Worm (Caenorhabditis elegans) whole organism, young adult: ENCODE data around the gene Y15E3A.5.

Source experiments
- F22D6.2 ChIP-seq: sonication (generic microtip); optimal IDR thresholded peaks from 2 replicates; lab custom pipeline; 2016; ENCODE audit warnings: mild to moderate bottlenecking, missing genetic modification characterization, missing compliant biosample characterization
- F23B12.7 ChIP-seq: sonication (generic microtip); optimal IDR thresholded peaks from 2 replicates; lab custom pipeline; 2017; ENCODE audit warnings: missing genetic modification characterization, mild to moderate bottlenecking, missing compliant biosample characterization, antibody characterized with exemption, moderate library complexity; ENCODE audit not compliant: insufficient read depth
- F33H1.4 ChIP-seq: fragments of 200-800 bp; sonication (Bioruptor generic); IDR thresholded peaks from 2 replicates; pipeline ENCODE4 v1.3.6; 2022; ENCODE audit warnings: missing genetic modification reagents, missing genetic modification characterization, missing compliant biosample characterization
- F39B2.1 ChIP-seq: fragments of 200-800 bp; sonication (Bioruptor generic); IDR thresholded peaks from 2 replicates; pipeline ENCODE4 v1.3.6; 2022; ENCODE audit warnings: missing genetic modification reagents, missing genetic modification characterization, missing compliant biosample characterization
- F55B11.4 ChIP-seq: sonication (generic microtip); optimal IDR thresholded peaks from 2 replicates; lab custom pipeline; 2016; ENCODE audit warnings: missing compliant biosample characterization, missing genetic modification characterization, borderline replicate concordance; ENCODE audit not compliant: insufficient read depth
- Y53F4B.3 ChIP-seq: fragments of 200-800 bp; sonication (Bioruptor generic); IDR thresholded peaks from 2 replicates; pipeline ENCODE4 v1.3.6; 2022; ENCODE audit warnings: missing genetic modification reagents, missing genetic modification characterization, missing compliant biosample characterization
- Y53G8AR.9 ChIP-seq: fragments of 200-800 bp; sonication (Bioruptor generic); conservative IDR thresholded peaks from 2 replicates; pipeline ENCODE4 v1.3.6; 2022; ENCODE audit warnings: missing genetic modification reagents, missing genetic modification characterization, missing compliant biosample characterization
- Y56A3A.18 ChIP-seq: fragments of 200-800 bp; sonication (Bioruptor generic); IDR thresholded peaks from 2 replicates; pipeline ENCODE4 v1.3.6; 2022; ENCODE audit warnings: missing genetic modification reagents, missing genetic modification characterization, missing compliant biosample characterization
- Y79H2A.3 ChIP-seq: fragments of 200-800 bp; sonication (Bioruptor generic); conservative IDR thresholded peaks from 2 replicates; pipeline ENCODE4 v1.3.6; 2022; ENCODE audit warnings: missing genetic modification reagents, missing genetic modification characterization, missing compliant biosample characterization
- athp-1 ChIP-seq: sonication (generic microtip); optimal IDR thresholded peaks from 2 replicates; lab custom pipeline; 2017; ENCODE audit warnings: mild to moderate bottlenecking, missing genetic modification characterization, missing compliant biosample characterization
- bed-1 ChIP-seq: fragments of 200-800 bp; sonication (Bioruptor generic); IDR thresholded peaks from 2 replicates; pipeline ENCODE4 v1.3.6; 2022; ENCODE audit warnings: missing genetic modification reagents, missing genetic modification characterization, missing compliant biosample characterization
- bed-2 ChIP-seq: fragments of 200-800 bp; sonication (Bioruptor generic); IDR thresholded peaks from 2 replicates; pipeline ENCODE4 v1.3.6; 2022; ENCODE audit warnings: missing genetic modification reagents, missing genetic modification characterization, missing compliant biosample characterization
- efl-1 ChIP-seq: fragments of 150-350 bp; optimal IDR thresholded peaks from 2 replicates; lab custom pipeline; 2014; ENCODE audit warnings: missing biosample characterization, missing genetic modification reagents, missing genetic modification characterization
- egl-18 ChIP-seq: fragments of 200-800 bp; sonication (Bioruptor generic); IDR thresholded peaks from 2 replicates; pipeline ENCODE4 v1.3.6; 2022; ENCODE audit warnings: missing genetic modification reagents, missing genetic modification characterization, missing compliant biosample characterization
- fkh-3 ChIP-seq: sonication (generic microtip); optimal IDR thresholded peaks from 2 replicates; lab custom pipeline; 2016; ENCODE audit warnings: mild to moderate bottlenecking, missing genetic modification characterization, missing compliant biosample characterization
- hmg-1.2 ChIP-seq: fragments of 200-800 bp; sonication (Bioruptor generic); IDR thresholded peaks from 2 replicates; pipeline ENCODE4 v1.3.6; 2022; ENCODE audit warnings: missing genetic modification reagents, missing genetic modification characterization, missing compliant biosample characterization
- hsf-1 ChIP-seq: fragments of 200-800 bp; sonication (Bioruptor generic); IDR thresholded peaks from 2 replicates; pipeline ENCODE4 v1.3.6; 2022; ENCODE audit warnings: missing genetic modification reagents, missing genetic modification characterization, missing compliant biosample characterization
- lag-1 ChIP-seq: fragments of 200-800 bp; sonication (Bioruptor generic); IDR thresholded peaks from 2 replicates; pipeline ENCODE4 v1.3.6; 2022; ENCODE audit warnings: missing genetic modification reagents, missing genetic modification characterization, missing compliant biosample characterization
- lin-54 ChIP-seq: fragments of 200-800 bp; sonication (Bioruptor generic); optimal IDR thresholded peaks from 2 replicates; lab custom pipeline; 2018; ENCODE audit warnings: mild to moderate bottlenecking, missing genetic modification characterization, missing compliant biosample characterization
- lsy-27 ChIP-seq: sonication (generic microtip); optimal IDR thresholded peaks from 2 replicates; lab custom pipeline; 2017; ENCODE audit warnings: missing genetic modification characterization, mild to moderate bottlenecking, missing compliant biosample characterization, antibody characterized with exemption, missing genotype, borderline replicate concordance; ENCODE audit not compliant: insufficient read depth
- nfya-1 ChIP-seq: sonication (generic microtip); optimal IDR thresholded peaks from 2 replicates; lab custom pipeline; 2017; ENCODE audit warnings: antibody characterized with exemption, missing compliant biosample characterization, missing genetic modification characterization, borderline replicate concordance; ENCODE audit not compliant: insufficient read depth
- rec-8 ChIP-seq, 2 experiments: sonication (generic microtip); optimal IDR thresholded peaks; 2 replicates each; lab custom pipeline; 2016; ENCODE audit warnings: mild to moderate bottlenecking in 2 of 2, missing genetic modification characterization in 2 of 2, missing genetic modification reagents in 2 of 2, missing genotype in 2 of 2, missing biosample characterization in 1 of 2, missing compliant biosample characterization in 1 of 2, moderate library complexity in 1 of 2
- rpc-1 ChIP-seq, 2 experiments: fragments of 150-350 bp in 1 of 2; sonication (generic microtip) in 1 of 2; optimal IDR thresholded peaks; 2 replicates each; lab custom pipeline; 2014 to 2018; ENCODE audit warnings: missing biosample characterization in 1 of 2, missing genetic modification characterization in 1 of 2, missing genetic modification reagents in 1 of 2, missing genotype in 1 of 2
- sdz-38 ChIP-seq: sonication (generic microtip); optimal IDR thresholded peaks from 2 replicates; lab custom pipeline; 2016; ENCODE audit warnings: missing genotype, missing genetic modification characterization, missing compliant biosample characterization
- snpc-1.1 ChIP-seq: sonication (generic microtip); optimal IDR thresholded peaks from 2 replicates; lab custom pipeline; 2017; ENCODE audit warnings: missing genetic modification characterization, mild to moderate bottlenecking, missing compliant biosample characterization, antibody characterized with exemption, moderate library complexity, missing genotype, missing genetic modification reagents; ENCODE audit not compliant: insufficient read depth
- snpc-4 ChIP-seq, 5 experiments: fragments of 150-350 bp in 1 of 5; sonication (generic microtip) in 4 of 5; optimal IDR thresholded peaks; 2 replicates each; lab custom pipeline; 2014 to 2018; ENCODE audit warnings: missing genetic modification characterization in 5 of 5, missing biosample characterization in 3 of 5, antibody characterized with exemption in 2 of 5, mild to moderate bottlenecking in 2 of 5, missing compliant biosample characterization in 2 of 5, missing genotype in 2 of 5, moderate library complexity in 2 of 5, missing genetic modification reagents in 1 of 5
- zfh-2 ChIP-seq: fragments of 200-800 bp; sonication (Bioruptor generic); conservative IDR thresholded peaks from 2 replicates; pipeline ENCODE4 v1.3.6; 2022; ENCODE audit warnings: missing genetic modification reagents, missing genetic modification characterization, missing compliant biosample characterization
- zim-3 ChIP-seq: sonication (generic microtip); optimal IDR thresholded peaks from 2 replicates; lab custom pipeline; 2017; ENCODE audit warnings: mild to moderate bottlenecking, missing genetic modification characterization, moderate library complexity, missing compliant biosample characterization
- ztf-25 ChIP-seq: fragments of 200-800 bp; sonication (Bioruptor generic); IDR thresholded peaks from 2 replicates; pipeline ENCODE4 v1.3.6; 2022; ENCODE audit warnings: missing genetic modification reagents, missing genetic modification characterization, missing compliant biosample characterization

The Y15E3A.5 gene

ce11 chrX:15388259-15388658 is 47.9 kb downstream of the Y15E3A.5 start (continued):
- no peak for TF ChIP-seq rec-8 (tag; optimal IDR thresholded peaks at IDR 0.05; lab: Kevin White, UChicago)
- no peak for TF ChIP-seq lag-1 (GFP tag; lab: Robert Waterston, UW)
- TF ChIP-seq F23B12.7 (tag; lab: Kevin White, UChicago) = no peak
- 0 out of 2 replicates have a peak, but pooled peaks have one; percentile 36 for TF ChIP-seq hsf-1
- TF ChIP-seq snpc-4 (GFP tag; optimal IDR thresholded peaks at IDR 0.05; lab: Kevin White, UChicago) = peak; percentile 11
- TF ChIP-seq snpc-4 (tag; optimal IDR thresholded peaks at IDR 0.05; lab: Kevin White, UChicago) = peak in 3 of 4 experiments; percentile 52 to 89 (median 79)
- TF ChIP-seq F22D6.2 (tag; lab: Kevin White, UChicago) = no peak

ce11 chrX:15389853-15390252 is 49.5 kb downstream of the Y15E3A.5 start:
- no peak for TF ChIP-seq F55B11.4 (tag; lab: Kevin White, UChicago)
- no peak for TF ChIP-seq zim-3 (tag; lab: Kevin White, UChicago)
- no peak for TF ChIP-seq athp-1 (tag; lab: Kevin White, UChicago)
- TF ChIP-seq sdz-38 (tag; lab: Kevin White, UChicago) = peak; percentile 66
- TF ChIP-seq lin-54 = no peak
- TF ChIP-seq rpc-1 (optimal IDR thresholded peaks at IDR 0.05; lab: Kevin White, UChicago) = no peak
- no peak for TF ChIP-seq rpc-1 (tag; optimal IDR thresholded peaks at IDR 0.05; lab: Kevin White, UChicago)
- TF ChIP-seq ztf-25 (GFP tag; lab: Robert Waterston, UW) = no peak
- TF ChIP-seq, all 124 proteins: peak for 1

- TF ChIP-seq bed-2 (no peak), F39B2.1 (GFP tag; lab: Robert Waterston, UW) (no peak), hmg-1.2 (peak; percentile 22; the same call in 1 of the 2 replicates), snpc-1.1 (tag; lab: Kevin White, UChicago) (peak; percentile 22), Y56A3A.18 (GFP tag; lab: Robert Waterston, UW) (no peak), fkh-3 (tag; lab: Kevin White, UChicago) (no peak), Y53G8AR.9 (GFP tag; lab: Robert Waterston, UW) (no peak), efl-1 (GFP tag; lab: Kevin White, UChicago) (no peak), Y53F4B.3 (GFP tag; lab: Robert Waterston, UW) (no peak), F33H1.4 (no peak), sdz-38 (tag; lab: Kevin White, UChicago) (peak; percentile 62), bed-1 (GFP tag; lab: Robert Waterston, UW) (no peak), nfya-1 (tag; lab: Kevin White, UChicago) (no peak), egl-18 (no peak), rpc-1 (optimal IDR thresholded peaks at IDR 0.05; lab: Kevin White, UChicago) (no peak), rpc-1 (tag; optimal IDR thresholded peaks at IDR 0.05; lab: Kevin White, UChicago) (no peak), zfh-2 (GFP tag; lab: Robert Waterston, UW) (0 out of 2 replicates have a peak, but pooled peaks have one; percentile 28), snpc-4 (GFP tag; optimal IDR thresholded peaks at IDR 0.05; lab: Kevin White, UChicago) (peak; percentile 6), snpc-4 (tag; optimal IDR thresholded peaks at IDR 0.05; lab: Kevin White, UChicago) (peak in 3 of 4 experiments; percentile 38 to 90 (median 77)), lsy-27 (tag; lab: Kevin White, UChicago) (no peak), Y79H2A.3 (GFP tag; lab: Robert Waterston, UW) (no peak)
Observed at ce11 chrX:15392672-15393071, 52.3 kb downstream of the Y15E3A.5 start.
